Worm (Caenorhabditis elegans) whole organism, late embryonic: ENCODE data around the gene F09A5.3.

Experiments used
- C38D4.7 ChIP-seq: fragments of 200-800 bp; sonication (Bioruptor generic); optimal IDR thresholded peaks from 2 replicates; lab custom pipeline; 2018; ENCODE audit warnings: mild to moderate bottlenecking, missing genetic modification characterization, moderate library complexity, missing compliant biosample characterization
- K02D7.2 ChIP-seq: sonication (generic microtip); optimal IDR thresholded peaks from 2 replicates; lab custom pipeline; 2017; ENCODE audit warnings: mild to moderate bottlenecking, missing genetic modification characterization, missing compliant biosample characterization
- K09A11.1 ChIP-seq: sonication (generic microtip); optimal IDR thresholded peaks from 2 replicates; lab custom pipeline; 2017; ENCODE audit warnings: antibody characterized with exemption, mild to moderate bottlenecking, missing genetic modification characterization, missing compliant biosample characterization; ENCODE audit not compliant: insufficient read depth
- Y22D7AL.16 ChIP-seq: sonication (generic microtip); optimal IDR thresholded peaks from 2 replicates; lab custom pipeline; 2016; ENCODE audit warnings: missing genetic modification characterization, missing compliant biosample characterization
- ceh-14 ChIP-seq: sonication (generic microtip); optimal IDR thresholded peaks from 2 replicates; lab custom pipeline; 2016; ENCODE audit warnings: missing genotype, missing genetic modification characterization, missing compliant biosample characterization
- ceh-18 ChIP-seq: sonication (generic microtip); optimal IDR thresholded peaks from 2 replicates; lab custom pipeline; 2016; ENCODE audit warnings: missing genetic modification characterization, missing compliant biosample characterization
- ceh-22 ChIP-seq: sonication (generic microtip); optimal IDR thresholded peaks from 2 replicates; lab custom pipeline; 2017; ENCODE audit warnings: missing biosample characterization, missing genetic modification characterization
- ceh-24 ChIP-seq: sonication (generic microtip); optimal IDR thresholded peaks from 2 replicates; lab custom pipeline; 2016; ENCODE audit warnings: mild to moderate bottlenecking, missing genetic modification characterization, missing compliant biosample characterization
- ceh-30 ChIP-seq: fragments of 150-350 bp; optimal IDR thresholded peaks from 2 replicates; lab custom pipeline; 2014; ENCODE audit warnings: missing biosample characterization, missing genetic modification characterization
- ceh-31 ChIP-seq: sonication (generic microtip); optimal IDR thresholded peaks from 2 replicates; lab custom pipeline; 2016; ENCODE audit warnings: missing genetic modification characterization, missing compliant biosample characterization
- ceh-34 ChIP-seq: sonication (generic microtip); optimal IDR thresholded peaks from 2 replicates; lab custom pipeline; 2016; ENCODE audit warnings: mild to moderate bottlenecking, missing genetic modification characterization, missing compliant biosample characterization
- ceh-48 ChIP-seq: sonication (generic microtip); optimal IDR thresholded peaks from 2 replicates; lab custom pipeline; 2016; ENCODE audit warnings: missing genetic modification characterization, inconsistent platforms, missing compliant biosample characterization
- ceh-9 ChIP-seq: sonication (generic microtip); optimal IDR thresholded peaks from 2 replicates; lab custom pipeline; 2016; ENCODE audit warnings: mild to moderate bottlenecking, missing genetic modification characterization, inconsistent platforms, missing compliant biosample characterization
- dmd-4 ChIP-seq: sonication (generic microtip); optimal IDR thresholded peaks from 2 replicates; lab custom pipeline; 2016; ENCODE audit warnings: borderline replicate concordance, missing genetic modification characterization, missing compliant biosample characterization
- dve-1 ChIP-seq: sonication (generic microtip); optimal IDR thresholded peaks from 2 replicates; lab custom pipeline; 2017; ENCODE audit warnings: antibody characterized with exemption, mild to moderate bottlenecking, missing genetic modification characterization, missing compliant biosample characterization
- elt-2 ChIP-seq: sonication (generic microtip); optimal IDR thresholded peaks from 2 replicates; lab custom pipeline; 2016; ENCODE audit warnings: missing genetic modification reagents, missing genetic modification characterization, missing compliant biosample characterization
- ets-4 ChIP-seq: sonication (generic microtip); optimal IDR thresholded peaks from 2 replicates; lab custom pipeline; 2016; ENCODE audit warnings: missing genetic modification characterization, missing compliant biosample characterization
- fax-1 ChIP-seq: sonication (generic microtip); optimal IDR thresholded peaks from 2 replicates; lab custom pipeline; 2016; ENCODE audit warnings: missing genotype, missing genetic modification characterization, missing compliant biosample characterization
- gmeb-2 ChIP-seq: sonication (generic microtip); optimal IDR thresholded peaks from 2 replicates; lab custom pipeline; 2016; ENCODE audit warnings: missing genetic modification characterization, inconsistent platforms, missing compliant biosample characterization
- hlh-30 ChIP-seq: sonication (generic microtip); optimal IDR thresholded peaks from 2 replicates; lab custom pipeline; 2017; ENCODE audit warnings: antibody characterized with exemption, missing genetic modification characterization, missing compliant biosample characterization; ENCODE audit not compliant: insufficient read depth
- hlh-6 ChIP-seq: sonication (generic microtip); optimal IDR thresholded peaks from 2 replicates; lab custom pipeline; 2016; ENCODE audit warnings: missing genotype, missing genetic modification characterization, missing compliant biosample characterization
- hlh-8 ChIP-seq: sonication (generic microtip); optimal IDR thresholded peaks from 2 replicates; lab custom pipeline; 2016; ENCODE audit warnings: missing genotype, missing genetic modification characterization, missing compliant biosample characterization
- lin-11 ChIP-seq: fragments of 200-800 bp; sonication (Bioruptor generic); optimal IDR thresholded peaks from 2 replicates; lab custom pipeline; 2018; ENCODE audit warnings: mild to moderate bottlenecking, missing genetic modification characterization, missing compliant biosample characterization
- nfya-1 ChIP-seq: sonication (generic microtip); optimal IDR thresholded peaks from 2 replicates; lab custom pipeline; 2017; ENCODE audit warnings: missing genetic modification characterization, mild to moderate bottlenecking, missing compliant biosample characterization, antibody characterized with exemption, moderate library complexity
- nhr-11 ChIP-seq: fragments of 150-350 bp; optimal IDR thresholded peaks from 2 replicates; lab custom pipeline; 2014; ENCODE audit warnings: missing biosample characterization, missing genetic modification characterization
- nhr-232 ChIP-seq: sonication (generic microtip); optimal IDR thresholded peaks from 2 replicates; lab custom pipeline; 2016; ENCODE audit warnings: missing genetic modification characterization, missing compliant biosample characterization
- pqm-1 ChIP-seq: sonication (generic microtip); optimal IDR thresholded peaks from 2 replicates; lab custom pipeline; 2016; ENCODE audit warnings: missing genetic modification characterization, missing compliant biosample characterization
- pros-1 ChIP-seq: fragments of 150-350 bp; optimal IDR thresholded peaks from 2 replicates; lab custom pipeline; 2014; ENCODE audit warnings: missing biosample characterization, missing genetic modification reagents, missing genetic modification characterization
- ref-2 ChIP-seq: sonication (generic microtip); optimal IDR thresholded peaks from 2 replicates; lab custom pipeline; 2016; ENCODE audit warnings: missing genetic modification characterization, missing compliant biosample characterization
- rnt-1 ChIP-seq: sonication (generic microtip); optimal IDR thresholded peaks from 2 replicates; lab custom pipeline; 2016; ENCODE audit warnings: missing genetic modification characterization, missing compliant biosample characterization
- sox-2 ChIP-seq: fragments of 200-800 bp; sonication (Bioruptor generic); IDR thresholded peaks from 2 replicates; pipeline ENCODE4 v1.3.6; 2022; ENCODE audit warnings: missing genetic modification reagents, missing genetic modification characterization, missing compliant biosample characterization
- syd-9 ChIP-seq: sonication (generic microtip); optimal IDR thresholded peaks from 2 replicates; lab custom pipeline; 2016; ENCODE audit warnings: mild to moderate bottlenecking, missing genetic modification characterization, moderate library complexity, missing compliant biosample characterization
- tbx-2 ChIP-seq: sonication (generic microtip); optimal IDR thresholded peaks from 2 replicates; lab custom pipeline; 2016; ENCODE audit warnings: missing genetic modification characterization, missing compliant biosample characterization
- unc-3 ChIP-seq, 2 experiments: fragments of 200-800 bp in 1 of 2; sonication (Bioruptor generic) in 1 of 2; sonication (generic microtip) in 1 of 2; conservative IDR thresholded peaks in 1 of 2; optimal IDR thresholded peaks in 1 of 2; 2 replicates each; pipeline versions ENCODE4 v1.3.6 to Lab custom; 2016 to 2022; ENCODE audit warnings: missing compliant biosample characterization in 2 of 2, missing genetic modification characterization in 2 of 2, missing genetic modification reagents in 1 of 2
- unc-42 ChIP-seq: sonication (generic microtip); optimal IDR thresholded peaks from 2 replicates; lab custom pipeline; 2016; ENCODE audit warnings: missing genotype, missing genetic modification characterization, missing compliant biosample characterization
- unc-86 ChIP-seq: sonication (generic microtip); optimal IDR thresholded peaks from 2 replicates; lab custom pipeline; 2016; ENCODE audit warnings: missing genetic modification characterization, missing compliant biosample characterization
- zip-5 ChIP-seq: sonication (generic microtip); optimal IDR thresholded peaks from 2 replicates; lab custom pipeline; 2016; ENCODE audit warnings: missing genetic modification characterization, missing compliant biosample characterization

Gene F09A5.3

ce11 chrX:13162351-13163038, 21.1 kb downstream of the F09A5.3 start:
- no peak for TF ChIP-seq nfya-1 (tag; lab: Kevin White, UChicago)
- TF ChIP-seq ceh-22 (tag; lab: Kevin White, UChicago) = no peak
- no peak for TF ChIP-seq nhr-11 (tag; lab: Kevin White, UChicago)
- no peak for TF ChIP-seq gmeb-2 (tag; lab: Kevin White, UChicago)
- TF ChIP-seq rnt-1 = no peak
- no peak for TF ChIP-seq ref-2
- TF ChIP-seq K02D7.2 (tag; lab: Kevin White, UChicago) = no peak
- no peak for TF ChIP-seq sox-2
- no peak for TF ChIP-seq ceh-48 (tag; lab: Kevin White, UChicago)

- TF ChIP-seq dmd-4 (tag; lab: Kevin White, UChicago) = no peak
- TF ChIP-seq hlh-30 (tag; lab: Kevin White, UChicago) = no peak
- no peak for TF ChIP-seq pqm-1
- no peak for TF ChIP-seq ceh-34
- TF ChIP-seq ceh-18 = no peak
- no peak for TF ChIP-seq syd-9 (tag; lab: Kevin White, UChicago)
- no peak for TF ChIP-seq zip-5 (tag; lab: Kevin White, UChicago)
- no peak for TF ChIP-seq tbx-2 (tag; lab: Kevin White, UChicago)
- TF ChIP-seq ceh-14 (tag; lab: Kevin White, UChicago) = no peak
- TF ChIP-seq ceh-31 (tag; lab: Kevin White, UChicago) = no peak
- no peak for TF ChIP-seq nhr-232 (tag; lab: Kevin White, UChicago)
Measured at ce11 chrX:13163185-13163584, 21.8 kb downstream of the F09A5.3 start.

- TF ChIP-seq Y22D7AL.16 (tag; lab: Kevin White, UChicago) = no peak
- no peak for TF ChIP-seq rnt-1
- TF ChIP-seq pros-1 = no peak
- TF ChIP-seq K02D7.2 (tag; lab: Kevin White, UChicago) = no peak
- TF ChIP-seq ceh-14 (tag; lab: Kevin White, UChicago) = no peak
- no peak for TF ChIP-seq unc-3 (GFP tag; conservative IDR thresholded peaks at IDR 0.05; lab: Robert Waterston, UW)
- TF ChIP-seq unc-3 (tag; optimal IDR thresholded peaks at IDR 0.05; lab: Kevin White, UChicago) = no peak
- TF ChIP-seq ceh-34 = no peak
- no peak for TF ChIP-seq hlh-8
- TF ChIP-seq C38D4.7 (GFP tag; lab: Kevin White, UChicago) = no peak
- TF ChIP-seq ceh-18 = no peak
- no peak for TF ChIP-seq K09A11.1 (tag; lab: Kevin White, UChicago)
- TF ChIP-seq unc-86 = no peak
- no peak for TF ChIP-seq ceh-24 (tag; lab: Kevin White, UChicago)
- TF ChIP-seq ceh-9 (tag; lab: Kevin White, UChicago) = no peak
- TF ChIP-seq unc-42 (tag; lab: Kevin White, UChicago) = no peak
- no peak for TF ChIP-seq fax-1 (tag; lab: Kevin White, UChicago)
- no peak for TF ChIP-seq ceh-30 (tag; lab: Kevin White, UChicago)
- no peak for TF ChIP-seq ets-4 (tag; lab: Kevin White, UChicago)
Measured at ce11 chrX:13164301-13164700, 22.9 kb downstream of the F09A5.3 start.

DNA sequence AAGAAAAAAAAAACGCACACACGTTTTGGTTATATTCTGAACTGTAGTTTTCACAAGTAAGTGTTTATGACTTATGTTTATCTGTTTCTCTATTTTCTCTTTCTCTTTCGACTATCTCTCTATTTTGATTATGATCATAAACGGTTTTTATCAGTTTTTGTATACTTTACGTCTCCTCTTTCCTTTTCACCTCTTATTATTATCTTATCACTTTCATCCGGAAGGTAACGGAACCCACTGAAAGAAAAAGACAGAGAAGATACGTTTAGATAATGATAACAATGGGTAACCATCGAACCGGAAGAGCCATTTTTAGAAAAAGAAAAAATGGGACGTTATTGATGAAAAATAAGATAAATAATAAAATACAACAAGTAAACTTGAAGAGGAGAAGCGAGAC, 24.3 kb downstream of the F09A5.3 start:
- TF ChIP-seq ceh-18 (no peak), elt-2 (tag; lab: Kevin White, UChicago) (peak; percentile 97), pqm-1 (peak; percentile 14), lin-11 (no peak), dve-1 (tag; lab: Kevin White, UChicago) (peak; percentile 0), hlh-6 (tag; lab: Kevin White, UChicago) (no peak)
